Worm (Caenorhabditis elegans) whole organism, late embryonic: Measurements from ENCODE around the gene lgc-26.

Source experiments
- Y22D7AL.16 ChIP-seq: sonication (generic microtip); optimal IDR thresholded peaks from 2 replicates; lab custom pipeline; 2016; ENCODE audit warnings: missing genetic modification characterization, missing compliant biosample characterization
- pqm-1 ChIP-seq: sonication (generic microtip); optimal IDR thresholded peaks from 2 replicates; lab custom pipeline; 2016; ENCODE audit warnings: missing genetic modification characterization, missing compliant biosample characterization

ce11 chrV:297424-297991 is 29.4 kb downstream of the lgc-26 start, which contains the start of gene F33E11.2:
- no peak for TF ChIP-seq Y22D7AL.16 (tag; lab: Kevin White, UChicago)
- no peak for TF ChIP-seq pqm-1 (tag; lab: Kevin White, UChicago)
